Worm (Caenorhabditis elegans): Measurements from ENCODE around the gene rpb-8.

- TF ChIP-seq unc-39 (tag; optimal IDR thresholded peaks at IDR 0.05) = no peak
- no peak for TF ChIP-seq lsy-2 (tag; optimal IDR thresholded peaks at IDR 0.05)
These were observed 4.1 kb downstream of the rpb-8 start for ce11 chrIII:4913736-4914135.
